Worm (Caenorhabditis elegans) whole organism, L1 larva: ENCODE measurements around the gene R11G1.2.

Experiments used
- aha-1 ChIP-seq: fragments of 150-350 bp; optimal IDR thresholded peaks from 2 replicates; lab custom pipeline; 2014; ENCODE audit warnings: missing biosample characterization, missing genetic modification characterization
- grh-1 ChIP-seq: fragments of 200-800 bp; sonication (Bioruptor generic); IDR thresholded peaks from 2 replicates; pipeline ENCODE4 v1.3.6; 2022; ENCODE audit warnings: missing genetic modification reagents, missing genetic modification characterization, missing compliant biosample characterization
- mep-1 ChIP-seq: fragments of 150-350 bp; optimal IDR thresholded peaks from 2 replicates; lab custom pipeline; 2014; ENCODE audit warnings: missing biosample characterization, missing genetic modification characterization
- nhr-12 ChIP-seq: sonication (generic microtip); optimal IDR thresholded peaks from 2 replicates; lab custom pipeline; 2017; ENCODE audit warnings: missing biosample characterization, missing genetic modification characterization
- nhr-28 ChIP-seq: fragments of 150-350 bp; optimal IDR thresholded peaks from 2 replicates; lab custom pipeline; 2014; ENCODE audit warnings: missing biosample characterization, missing genetic modification characterization
- skn-1 ChIP-seq: fragments of 150-350 bp; optimal IDR thresholded peaks from 2 replicates; lab custom pipeline; 2014; ENCODE audit warnings: missing biosample characterization, missing genetic modification characterization
- snpc-4 ChIP-seq: fragments of 150-350 bp; optimal IDR thresholded peaks from 2 replicates; lab custom pipeline; 2014; ENCODE audit warnings: missing biosample characterization, missing genetic modification characterization
- unc-30 ChIP-seq: sonication (generic microtip); optimal IDR thresholded peaks from 2 replicates; lab custom pipeline; 2017; ENCODE audit warnings: missing biosample characterization, missing genetic modification characterization
- ztf-4 ChIP-seq: fragments of 150-350 bp; optimal IDR thresholded peaks from 2 replicates; lab custom pipeline; 2014; ENCODE audit warnings: missing biosample characterization, missing genetic modification characterization

ce11 chrX:3701861-3702260 is 51.4 kb downstream of the R11G1.2 start:
- TF ChIP-seq nhr-12 (no peak), ztf-4 (no peak), snpc-4 (tag; lab: Kevin White, UChicago) (no peak), grh-1 (GFP tag; lab: Robert Waterston, UW) (no peak), skn-1 (tag; lab: Kevin White, UChicago) (no peak), unc-30 (no peak), mep-1 (no peak), aha-1 (tag; lab: Kevin White, UChicago) (no peak), nhr-28 (no peak)
